Worm (Caenorhabditis elegans): ENCODE measurements around the gene clec-256.

clec-256 gene

ce11 chrV:18771390-18771789 is at the start of gene clec-256:
clec-256 (plus strand) TSS chrV:18771690.
- no peak for TF ChIP-seq unc-62 (GFP tag; optimal IDR thresholded peaks at IDR 0.05)

- no peak for TF ChIP-seq unc-62 (GFP tag; optimal IDR thresholded peaks at IDR 0.05)
Observed at ce11 chrV:18721873-18722272, 49.6 kb upstream of the clec-256 start.

ce11 chrV:18722510-18723299 is 48.8 kb upstream of the clec-256 start:
- no peak for TF ChIP-seq unc-62 (GFP tag; optimal IDR thresholded peaks at IDR 0.05)

DNA sequence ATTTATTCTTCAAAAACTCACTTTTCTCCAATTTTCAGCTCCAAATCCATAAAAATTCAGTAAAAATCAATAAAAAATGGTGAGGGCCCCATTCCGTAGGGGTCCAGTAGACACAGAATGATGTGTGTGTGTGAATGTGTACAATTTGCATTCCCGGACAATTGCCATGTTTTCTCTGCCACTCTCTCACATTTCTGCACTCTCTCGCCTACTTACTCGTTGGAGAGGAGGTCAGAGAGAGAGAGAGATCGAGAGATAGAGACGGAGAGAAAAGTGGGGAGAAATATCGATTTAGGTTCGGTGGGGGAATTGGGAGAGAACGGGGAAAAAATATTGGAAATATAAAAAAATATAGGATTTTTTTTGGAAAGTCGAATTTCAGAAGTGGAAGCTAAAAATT is 47.9 kb upstream of the clec-256 start:
- no peak for TF ChIP-seq unc-62 (GFP tag; optimal IDR thresholded peaks at IDR 0.05)

DNA sequence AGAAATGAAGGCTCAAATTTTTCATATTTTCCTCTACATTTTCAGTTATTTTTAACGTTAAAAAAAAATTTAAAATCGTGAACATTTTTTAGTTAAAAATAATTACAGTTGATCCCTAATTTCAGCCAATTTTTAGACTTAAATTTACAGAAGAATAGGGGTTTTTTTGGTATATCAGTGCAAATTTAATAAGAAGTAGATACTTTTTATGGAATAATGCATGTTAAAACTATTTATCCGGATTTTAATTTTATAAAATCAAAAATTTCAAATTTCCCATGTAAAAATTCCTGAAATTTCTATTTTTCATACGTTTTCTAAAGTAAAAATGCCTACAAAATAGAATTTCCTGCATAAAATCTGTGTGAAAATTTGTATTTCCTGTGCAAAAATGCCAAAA is 47.4 kb upstream of the clec-256 start:
- no peak for TF ChIP-seq unc-62 (GFP tag; optimal IDR thresholded peaks at IDR 0.05)

ce11 chrV:18725858-18726257 is 45.6 kb upstream of the clec-256 start:
- TF ChIP-seq unc-62 (GFP tag; optimal IDR thresholded peaks at IDR 0.05), result no peak

DNA sequence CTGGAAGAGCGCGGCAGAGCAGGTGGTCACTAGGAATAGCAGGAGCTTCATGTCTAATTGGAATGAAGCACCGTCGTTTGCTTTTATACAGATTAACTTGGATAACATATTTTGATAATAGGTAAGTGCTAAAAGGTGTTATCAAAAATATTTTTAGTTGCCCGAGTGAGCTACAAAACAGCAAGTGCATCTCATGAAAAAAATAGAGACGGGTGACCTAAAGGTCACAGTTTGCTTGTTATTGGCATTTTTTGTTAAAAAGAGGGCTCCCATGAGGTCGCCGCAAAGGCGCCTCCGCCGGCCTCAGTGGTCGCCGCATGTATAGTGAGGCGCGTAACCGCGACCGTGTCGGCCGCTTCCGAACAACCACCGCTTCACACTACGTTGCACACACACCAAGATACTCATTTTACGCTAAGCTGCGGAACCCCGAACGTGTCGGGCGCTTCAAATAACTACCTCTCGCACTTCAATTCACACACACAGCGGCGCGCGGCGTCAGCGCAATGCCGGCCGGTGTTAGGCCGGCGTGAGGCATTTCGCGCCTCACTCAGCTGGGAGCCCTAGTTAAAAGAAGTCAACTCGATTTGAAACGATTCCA is 42.1 kb upstream of the clec-256 start, which contains the start of gene asp-19:
TSS of gene asp-19 (minus strand) at position 51 of the 601 bp plus-strand sequence.
- TF ChIP-seq unc-62 (GFP tag; optimal IDR thresholded peaks at IDR 0.05), result no peak

DNA sequence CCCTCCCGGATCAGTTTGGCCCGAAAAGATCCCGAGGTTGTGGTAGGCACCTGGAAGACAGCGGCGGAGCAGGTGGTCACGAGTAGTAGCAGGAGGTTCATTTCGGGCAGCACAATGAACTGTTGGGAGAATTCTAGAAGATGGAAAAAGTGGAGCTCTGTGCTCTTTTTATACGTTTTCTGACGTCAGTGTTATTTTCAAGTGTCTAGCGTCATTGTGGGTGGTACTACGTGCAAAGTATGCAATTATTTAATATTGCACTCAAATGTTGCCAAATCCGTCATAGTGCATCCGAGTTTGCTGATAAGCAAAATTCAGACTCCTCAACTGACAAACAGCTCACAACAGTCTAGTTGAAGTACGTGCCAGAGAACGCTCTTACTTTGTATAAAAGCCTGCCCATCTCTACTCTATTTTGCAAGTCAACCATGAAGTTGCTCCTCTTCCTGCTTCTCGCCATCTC is 39.9 kb upstream of the clec-256 start, which contains the start of the genes asp-18 and scl-19:
TSS of gene asp-18 (minus strand) at position 101 of the 463 bp plus-strand sequence.
TSS of gene scl-19 (plus strand) at position 413 of the 463 bp plus-strand sequence.
- TF ChIP-seq unc-62 (GFP tag; optimal IDR thresholded peaks at IDR 0.05), result no peak

- TF ChIP-seq unc-62 (GFP tag; optimal IDR thresholded peaks at IDR 0.05), result no peak
Observed at ce11 chrV:18733942-18734341, 37.5 kb upstream of the clec-256 start.

- TF ChIP-seq unc-62 (GFP tag; optimal IDR thresholded peaks at IDR 0.05), result no peak
Observed at ce11 chrV:18734381-18734780, 37.1 kb upstream of the clec-256 start, which contains the start of gene scl-20. scl-20 (minus strand) TSS chrV:18734481.

DNA sequence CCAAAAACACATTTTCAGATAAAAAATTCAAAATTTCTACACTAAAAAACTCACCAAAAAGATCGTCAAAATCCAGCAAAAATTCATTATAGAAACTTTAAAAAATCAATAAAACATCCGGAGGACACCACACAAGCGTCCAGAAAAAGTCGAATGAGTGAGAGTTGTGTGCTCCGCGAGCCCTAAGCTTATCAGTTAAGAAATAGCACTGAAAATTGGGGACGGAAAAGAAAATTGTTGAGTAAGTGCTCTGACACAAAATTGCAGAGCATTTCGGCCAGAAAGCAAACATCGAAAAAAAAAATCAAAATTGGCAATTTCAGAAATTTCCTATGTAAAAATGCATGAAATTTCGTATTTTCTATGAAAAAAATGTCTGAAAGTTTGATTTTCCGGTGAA is 33.8 kb upstream of the clec-256 start:
- TF ChIP-seq unc-62 (GFP tag; optimal IDR thresholded peaks at IDR 0.05), result no peak

DNA sequence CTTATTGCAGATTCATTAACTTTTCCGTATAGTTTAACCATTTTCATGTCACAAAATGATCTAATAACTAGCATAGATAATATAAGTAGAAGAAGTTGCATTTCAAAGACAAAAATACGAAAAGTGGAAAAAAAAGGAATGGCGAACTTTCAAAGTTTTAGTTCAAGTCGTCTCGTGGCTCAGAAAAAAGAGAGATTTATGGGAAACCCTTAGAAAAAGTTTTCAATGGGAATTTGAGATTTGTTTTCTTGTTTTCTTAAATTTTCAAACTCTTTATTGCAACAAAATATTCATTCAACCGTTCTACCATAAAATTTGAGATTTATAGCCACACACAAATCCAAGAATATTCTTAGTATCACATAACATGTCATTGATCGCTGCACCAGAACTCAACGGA is 29.4 kb upstream of the clec-256 start, which contains the start of gene clec-250:
TSS of gene clec-250 (minus strand) at position 101 of the 400 bp plus-strand sequence.
- TF ChIP-seq unc-62 (GFP tag; optimal IDR thresholded peaks at IDR 0.05), result no peak

ce11 chrV:18746937-18747660 is 24.4 kb upstream of the clec-256 start, which contains the start of gene clec-251:
clec-251 (minus strand) TSS chrV:18746987.
- TF ChIP-seq unc-62 (GFP tag; optimal IDR thresholded peaks at IDR 0.05), result no peak

DNA sequence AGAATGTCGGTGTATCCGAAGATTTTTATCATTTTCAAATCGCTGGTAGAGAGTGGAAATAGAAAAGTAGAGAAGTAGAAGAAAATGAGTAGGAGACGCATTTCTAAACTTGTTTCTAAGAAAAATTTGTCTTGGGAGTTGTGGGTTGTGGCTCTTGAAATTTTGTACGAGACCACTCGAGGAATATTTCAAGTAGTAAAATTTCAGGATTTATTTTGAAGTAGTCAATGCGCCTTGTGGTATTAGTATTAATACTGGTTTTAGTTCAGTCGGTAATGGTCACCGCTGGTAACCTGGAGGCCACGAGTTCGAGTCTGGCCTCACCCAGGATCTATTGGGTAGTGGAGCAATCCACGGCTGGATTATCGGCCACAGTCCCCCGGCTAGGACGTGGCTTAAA is 22.8 kb upstream of the clec-256 start, which contains the start of gene clec-252:
TSS of gene clec-252 (minus strand) at position 101 of the 400 bp plus-strand sequence.
- TF ChIP-seq unc-62 (GFP tag; optimal IDR thresholded peaks at IDR 0.05), result no peak

ce11 chrV:18750445-18750844 is 21.0 kb upstream of the clec-256 start, which contains the start of the genes F11D11.21 and F11D11.12:
F11D11.21 (minus strand) TSS chrV:18750545.
F11D11.12 (minus strand) TSS chrV:18750682.
- TF ChIP-seq unc-62 (GFP tag; optimal IDR thresholded peaks at IDR 0.05), result no peak

DNA sequence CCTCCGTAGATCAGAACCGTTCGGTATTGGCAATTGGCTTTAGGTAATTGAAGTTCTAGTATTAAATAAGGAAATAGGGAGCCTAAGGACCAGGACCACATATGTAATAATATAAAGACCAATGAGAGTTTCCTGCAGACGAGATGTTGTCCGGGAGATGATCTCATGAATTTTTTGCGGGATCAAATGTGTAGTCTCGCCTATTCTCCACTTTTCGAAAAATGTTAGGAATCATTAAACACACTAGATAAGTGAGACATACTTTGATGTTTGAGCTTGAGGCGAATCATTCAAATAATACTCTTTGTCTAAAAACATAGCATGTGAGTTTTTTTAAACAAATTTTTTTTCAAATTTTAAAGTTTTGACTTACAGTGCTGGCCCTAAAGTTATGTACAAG is 18.5 kb upstream of the clec-256 start, which contains the start of gene F11D11.6:
TSS of gene F11D11.6 (minus strand) at position 101 of the 400 bp plus-strand sequence.
- no peak for TF ChIP-seq unc-62 (GFP tag; optimal IDR thresholded peaks at IDR 0.05)
